Fruit fly (Drosophila melanogaster): ENCODE measurements around the gene Nep1.

Nep1 gene

dm6 chrX:6109872-6110271, 18.9 kb downstream of the Nep1 start (continued):
- TF ChIP-seq CG6791 (GFP tag; IDR thresholded peaks at IDR 0.05; ENCODE audit: partially characterized antibody) = 0 out of 3 replicates have a peak, but pooled peaks have one; percentile 60
- no peak for TF ChIP-seq prd (optimal IDR thresholded peaks at IDR 0.05)
- TF ChIP-seq prd (GFP tag; IDR thresholded peaks at IDR 0.05) = peak; percentile 55; the same call in 2 of the 3 replicates
- peak; percentile 57 for TF ChIP-seq CG3847 (GFP tag; IDR thresholded peaks at IDR 0.05)
- no peak for TF ChIP-seq CG17359 (tag; optimal IDR thresholded peaks at IDR 0.05)
- TF ChIP-seq CG12071 (GFP tag; optimal IDR thresholded peaks at IDR 0.05) = no peak
- peak; percentile 14 for TF ChIP-seq CG17829 (tag; optimal IDR thresholded peaks at IDR 0.05)
- TF ChIP-seq CG30403 (GFP tag; optimal IDR thresholded peaks at IDR 0.05) = peak; percentile 22
- TF ChIP-seq Jarid2 (GFP tag; optimal IDR thresholded peaks at IDR 0.05) = peak; percentile 12
- no peak for TF ChIP-seq Usf (GFP tag; optimal IDR thresholded peaks at IDR 0.05)
- TF ChIP-seq pum (GFP tag; optimal IDR thresholded peaks at IDR 0.05) = peak; percentile 25
- TF ChIP-seq CG11696 (GFP tag; IDR thresholded peaks at IDR 0.05) = 0 out of 2 replicates have a peak, but pooled peaks have one; percentile 23
- TF ChIP-seq trem (tag; optimal IDR thresholded peaks at IDR 0.05) = no peak
- peak; percentile 31; the same call in 1 of the 2 replicates for TF ChIP-seq ro (GFP tag; IDR thresholded peaks at IDR 0.05)
- peak; percentile 66 for TF ChIP-seq CG32772 (GFP tag; IDR thresholded peaks at IDR 0.05)
- peak; percentile 14 for TF ChIP-seq CG3163 (GFP tag; optimal IDR thresholded peaks at IDR 0.05)
- TF ChIP-seq CG6813 (GFP tag; optimal IDR thresholded peaks at IDR 0.05) = peak; percentile 37
- peak; percentile 39 for TF ChIP-seq nmo (GFP tag; optimal IDR thresholded peaks at IDR 0.05)
- TF ChIP-seq Rfx (GFP tag; IDR thresholded peaks at IDR 0.05) = peak; percentile 86
- peak; percentile 44 for TF ChIP-seq Lhr (GFP tag; optimal IDR thresholded peaks at IDR 0.05)
- TF ChIP-seq CTCF (GFP tag; optimal IDR thresholded peaks at IDR 0.05) = peak; percentile 94
- peak; percentile 3 for TF ChIP-seq da (GFP tag; optimal IDR thresholded peaks at IDR 0.05)
- TF ChIP-seq chn (GFP tag; optimal IDR thresholded peaks at IDR 0.05) = peak; percentile 6
- peak; percentile 21 for TF ChIP-seq Dek (tag; optimal IDR thresholded peaks at IDR 0.05)
- peak; percentile 5 for TF ChIP-seq Mes4 (GFP tag; optimal IDR thresholded peaks at IDR 0.05)
- peak; percentile 24 for TF ChIP-seq CG12155 (GFP tag; optimal IDR thresholded peaks at IDR 0.05)
- TF ChIP-seq Mad (GFP tag; optimal IDR thresholded peaks at IDR 0.05) = peak; percentile 27
- TF ChIP-seq CG14710 (tag; optimal IDR thresholded peaks at IDR 0.05) = peak; percentile 20
- peak; percentile 89 for TF ChIP-seq CG11456 (GFP tag; IDR thresholded peaks at IDR 0.05)
- TF ChIP-seq CG17186 (GFP tag; optimal IDR thresholded peaks at IDR 0.05) = peak; percentile 22
- TF ChIP-seq CG10959 (GFP tag; IDR thresholded peaks at IDR 0.05) = peak; percentile 54
- TF ChIP-seq eve (GFP tag; optimal IDR thresholded peaks at IDR 0.05) = no peak
- TF ChIP-seq sima (GFP tag; optimal IDR thresholded peaks at IDR 0.05) = no peak
- TF ChIP-seq CG9817 (tag; optimal IDR thresholded peaks at IDR 0.05) = peak; percentile 36
- TF ChIP-seq CG10209 (GFP tag; optimal IDR thresholded peaks at IDR 0.05) = peak; percentile 5
- peak; percentile 17 for TF ChIP-seq CG9727 (GFP tag; optimal IDR thresholded peaks at IDR 0.05)
- peak; percentile 43; the same call in 1 of the 2 replicates for TF ChIP-seq ssp (GFP tag; IDR thresholded peaks at IDR 0.05)
- TF ChIP-seq dysf (GFP tag; IDR thresholded peaks at IDR 0.05) = peak; percentile 65
- peak; percentile 45 for TF ChIP-seq Antp (GFP tag; optimal IDR thresholded peaks at IDR 0.05)
- peak in 1 of 2 experiments; percentile 4 for TF ChIP-seq insv (GFP tag; optimal IDR thresholded peaks at IDR 0.05)
- TF ChIP-seq CG8765 (GFP tag; IDR thresholded peaks at IDR 0.05) = 0 out of 2 replicates have a peak, but pooled peaks have one; percentile 31
- TF ChIP-seq MBD-R2 (GFP tag; IDR thresholded peaks at IDR 0.05) = 0 out of 2 replicates have a peak, but pooled peaks have one; percentile 30
- TF ChIP-seq btn (GFP tag; optimal IDR thresholded peaks at IDR 0.05) = peak; percentile 2
- peak; percentile 75 for TF ChIP-seq CG32532 (GFP tag; IDR thresholded peaks at IDR 0.05)
- TF ChIP-seq CG34422 (GFP tag; IDR thresholded peaks at IDR 0.05) = peak; percentile 72; the same call in 2 of the 3 replicates
- TF ChIP-seq CG13287 (GFP tag; IDR thresholded peaks at IDR 0.05; ENCODE audit: partially characterized antibody) = peak; percentile 28; the same call in 1 of the 2 replicates
- peak; percentile 65 for TF ChIP-seq shn (GFP tag; optimal IDR thresholded peaks at IDR 0.05)
- TF ChIP-seq CG16813 (GFP tag; IDR thresholded peaks at IDR 0.05; ENCODE audit: partially characterized antibody) = peak; percentile 36; the same call in 1 of the 3 replicates
- TF ChIP-seq CG9609 (GFP tag; optimal IDR thresholded peaks at IDR 0.05) = peak; percentile 31
- peak; percentile 47; the same call in 1 of the 2 replicates for TF ChIP-seq Awh (GFP tag; IDR thresholded peaks at IDR 0.05)
- TF ChIP-seq Bgb (GFP tag; IDR thresholded peaks at IDR 0.05; ENCODE audit: partially characterized antibody) = peak; percentile 46; the same call in 1 of the 2 replicates
